Fruit fly (Drosophila melanogaster) whole organism, embryonic: ENCODE data around the gene CG17028.
A peak's percentile ranks its signal among the peaks of the same experiment; 100 is the strongest.

Source experiments
- Abd-B ChIP-seq: fragments of 200-800 bp; sonication (Bioruptor generic); optimal IDR thresholded peaks from 2 replicates; lab custom pipeline; 2018; ENCODE audit warnings: missing biosample characterization, mild to moderate bottlenecking, missing genetic modification characterization, moderate library complexity
- CG10462 ChIP-seq: fragments of 200-800 bp; sonication (Bioruptor generic); optimal IDR thresholded peaks from 2 replicates; lab custom pipeline; 2016; ENCODE audit warnings: missing biosample characterization, missing genetic modification characterization
- CG11560 ChIP-seq: fragments of 200-800 bp; sonication (Bioruptor generic); IDR thresholded peaks from 3 replicates; pipeline ENCODE4 v1.3.6; 2022; ENCODE audit warnings: missing biosample characterization, missing genetic modification characterization
- CG11723 ChIP-seq: fragments of 200-800 bp; sonication (Bioruptor generic); optimal IDR thresholded peaks from 2 replicates; lab custom pipeline; 2017; ENCODE audit warnings: missing biosample characterization, mild to moderate bottlenecking, missing genetic modification characterization
- CG12236 ChIP-seq: fragments of 200-800 bp; sonication (Bioruptor generic); optimal IDR thresholded peaks from 2 replicates; lab custom pipeline; 2016; ENCODE audit warnings: missing biosample characterization, missing genetic modification characterization
- CG12769 ChIP-seq: fragments of 200-800 bp; sonication (Bioruptor generic); optimal IDR thresholded peaks from 2 replicates; lab custom pipeline; 2019; ENCODE audit warnings: missing biosample characterization, mild to moderate bottlenecking, missing genetic modification characterization, moderate library complexity
- CG13287 ChIP-seq: fragments of 200-800 bp; sonication (Bioruptor generic); IDR thresholded peaks from 2 replicates; pipeline ENCODE4 v1.3.6; 2022; ENCODE audit warnings: missing biosample characterization, missing genetic modification characterization; ENCODE audit not compliant: partially characterized antibody
- CG13894 ChIP-seq: fragments of 200-800 bp; sonication (Bioruptor generic); optimal IDR thresholded peaks from 3 replicates; lab custom pipeline; 2018; ENCODE audit warnings: missing biosample characterization, mild to moderate bottlenecking, missing genetic modification characterization, moderate library complexity
- CG14710 ChIP-seq: fragments of 200-800 bp; sonication (Bioruptor generic); optimal IDR thresholded peaks from 3 replicates; lab custom pipeline; 2019; ENCODE audit warnings: missing biosample characterization, mild to moderate bottlenecking, missing genetic modification characterization, moderate library complexity
- CG15601 ChIP-seq: fragments of 200-800 bp; sonication (Bioruptor generic); optimal IDR thresholded peaks from 3 replicates; lab custom pipeline; 2019; ENCODE audit warnings: missing biosample characterization, mild to moderate bottlenecking, missing genetic modification characterization, moderate library complexity
- CG1647 ChIP-seq: fragments of 200-800 bp; sonication (Bioruptor generic); optimal IDR thresholded peaks from 3 replicates; lab custom pipeline; 2016; ENCODE audit warnings: missing biosample characterization, missing genetic modification characterization
- CG17186 ChIP-seq: fragments of 200-800 bp; sonication (Bioruptor generic); optimal IDR thresholded peaks from 3 replicates; lab custom pipeline; 2017; ENCODE audit warnings: missing biosample characterization, missing genetic modification reagents, missing genetic modification characterization
- CG17361 ChIP-seq: fragments of 200-800 bp; sonication (Bioruptor generic); IDR thresholded peaks from 3 replicates; pipeline ENCODE4 v1.3.6; 2022; ENCODE audit warnings: missing biosample characterization, missing genetic modification characterization
- CG18764 ChIP-seq: fragments of 200-800 bp; sonication (Bioruptor generic); optimal IDR thresholded peaks from 3 replicates; lab custom pipeline; 2016; ENCODE audit warnings: missing biosample characterization, missing genetic modification characterization
- CG2712 ChIP-seq: fragments of 200-800 bp; optimal IDR thresholded peaks from 3 replicates; lab custom pipeline; 2019; ENCODE audit warnings: missing biosample characterization, mild to moderate bottlenecking, missing genetic modification characterization, moderate library complexity
- CG31224 ChIP-seq: fragments of 200-800 bp; sonication (Bioruptor generic); IDR thresholded peaks from 2 replicates; pipeline ENCODE4 v1.3.6; 2022; ENCODE audit warnings: missing biosample characterization, missing genetic modification characterization
- CG32767 ChIP-seq: fragments of 200-800 bp; sonication (Bioruptor generic); IDR thresholded peaks from 2 replicates; pipeline ENCODE4 v1.3.6; 2022; ENCODE audit warnings: missing biosample characterization, missing genetic modification characterization
- CG3407 ChIP-seq: fragments of 200-800 bp; sonication (Bioruptor generic); optimal IDR thresholded peaks from 2 replicates; lab custom pipeline; 2018; ENCODE audit warnings: missing biosample characterization, mild to moderate bottlenecking, missing genetic modification characterization
- CG4854 ChIP-seq: fragments of 200-800 bp; sonication (Bioruptor generic); optimal IDR thresholded peaks from 2 replicates; lab custom pipeline; 2016; ENCODE audit warnings: missing biosample characterization, missing genetic modification characterization, inconsistent platforms
- CG5180 ChIP-seq: fragments of 200-800 bp; sonication (Bioruptor generic); optimal IDR thresholded peaks from 3 replicates; lab custom pipeline; 2017; ENCODE audit warnings: missing biosample characterization, missing genetic modification characterization, mild to moderate bottlenecking, moderate library complexity, missing genetic modification reagents
- CG7786 ChIP-seq: fragments of 200-800 bp; sonication (Bioruptor generic); optimal IDR thresholded peaks from 2 replicates; lab custom pipeline; 2016; ENCODE audit warnings: missing biosample characterization, missing genetic modification characterization
- CG9727 ChIP-seq: fragments of 200-800 bp; sonication (Bioruptor generic); optimal IDR thresholded peaks from 3 replicates; lab custom pipeline; 2017; ENCODE audit warnings: missing biosample characterization, mild to moderate bottlenecking, missing genetic modification characterization
- CoRest ChIP-seq: fragments of 200-800 bp; sonication (Bioruptor generic); optimal IDR thresholded peaks from 3 replicates; lab custom pipeline; 2018; ENCODE audit warnings: missing biosample characterization, mild to moderate bottlenecking, missing genetic modification characterization, moderate library complexity
- Eip74EF ChIP-seq, 2 experiments: fragments of 200-800 bp in 1 of 2; fragments of >200 bp in 1 of 2; sonication (Bioruptor generic) in 1 of 2; optimal IDR thresholded peaks; 2 replicates each; lab custom pipeline; 2017 to 2019; ENCODE audit warnings: missing biosample characterization in 2 of 2, missing genetic modification characterization in 2 of 2, mild to moderate bottlenecking in 1 of 2, moderate library complexity in 1 of 2
- H2.0 ChIP-seq: fragments of 200-800 bp; sonication (Bioruptor generic); IDR thresholded peaks from 2 replicates; pipeline ENCODE4 v1.3.6; 2022; ENCODE audit warnings: missing biosample characterization, missing genetic modification characterization
- HLH3B ChIP-seq: fragments of 200-800 bp; sonication (Bioruptor generic); IDR thresholded peaks from 2 replicates; pipeline ENCODE4 v1.3.6; 2022; ENCODE audit warnings: missing biosample characterization, missing genetic modification characterization
- HLH54F ChIP-seq: fragments of 200-800 bp; sonication (Bioruptor generic); optimal IDR thresholded peaks from 3 replicates; lab custom pipeline; 2016; ENCODE audit warnings: missing biosample characterization, missing genetic modification characterization
- Hr39 ChIP-seq: fragments of >200 bp; optimal IDR thresholded peaks from 2 replicates; lab custom pipeline; 2017
- Lim3 ChIP-seq: fragments of 200-800 bp; sonication (Bioruptor generic); IDR thresholded peaks from 2 replicates; pipeline ENCODE4 v1.3.6; 2022; ENCODE audit warnings: missing biosample characterization, missing genetic modification characterization
- Mad ChIP-seq: fragments of 200-800 bp; sonication (Bioruptor generic); optimal IDR thresholded peaks from 2 replicates; lab custom pipeline; 2016; ENCODE audit warnings: missing biosample characterization, missing genetic modification characterization
- NFAT ChIP-seq: fragments of 200-800 bp; sonication (Bioruptor generic); IDR thresholded peaks from 2 replicates; pipeline ENCODE4 v1.3.6; 2022; ENCODE audit warnings: missing biosample characterization, missing genetic modification characterization
- Nf-YA ChIP-seq: fragments of 200-800 bp; sonication (Bioruptor generic); IDR thresholded peaks from 2 replicates; pipeline ENCODE4 v1.3.6; 2022; ENCODE audit warnings: missing biosample characterization, missing genetic modification characterization
- Nf-YB ChIP-seq: fragments of 200-800 bp; sonication (Bioruptor generic); optimal IDR thresholded peaks from 3 replicates; lab custom pipeline; 2019; ENCODE audit warnings: missing biosample characterization, mild to moderate bottlenecking, missing genetic modification characterization, moderate library complexity
- Oli ChIP-seq: fragments of 200-800 bp; sonication (Bioruptor generic); optimal IDR thresholded peaks from 2 replicates; lab custom pipeline; 2018; ENCODE audit warnings: missing biosample characterization, mild to moderate bottlenecking, missing genetic modification characterization, moderate library complexity
- Ravus ChIP-seq: fragments of 200-800 bp; sonication (Bioruptor generic); IDR thresholded peaks from 2 replicates; pipeline ENCODE4 v1.3.6; 2022; ENCODE audit warnings: missing biosample characterization, missing genetic modification characterization
- Scr ChIP-seq: fragments of 200-800 bp; sonication (Bioruptor generic); IDR thresholded peaks from 2 replicates; pipeline ENCODE4 v1.3.6; 2022; ENCODE audit warnings: missing biosample characterization, missing genetic modification characterization; ENCODE audit not compliant: partially characterized antibody
- Tbp ChIP-seq: fragments of >200 bp; optimal IDR thresholded peaks from 2 replicates; lab custom pipeline; 2018; ENCODE audit warnings: missing biosample characterization, missing genetic modification characterization
- ap ChIP-seq: fragments of 200-800 bp; sonication (Bioruptor generic); IDR thresholded peaks from 2 replicates; pipeline ENCODE4 v1.3.6; 2022; ENCODE audit warnings: missing biosample characterization, missing genetic modification characterization
- ftz-f1 ChIP-seq: fragments of 200-800 bp; sonication (Bioruptor generic); optimal IDR thresholded peaks from 2 replicates; lab custom pipeline; 2016; ENCODE audit warnings: missing biosample characterization, missing genetic modification characterization
- klu ChIP-seq: fragments of 200-800 bp; sonication (Bioruptor generic); IDR thresholded peaks from 2 replicates; pipeline ENCODE4 v1.3.6; 2022; ENCODE audit warnings: missing biosample characterization, missing genetic modification characterization
- lov ChIP-seq, 2 experiments: fragments of 200-800 bp in 1 of 2; fragments of >200 bp in 1 of 2; sonication (Bioruptor generic) in 1 of 2; IDR thresholded peaks in 1 of 2; optimal IDR thresholded peaks in 1 of 2; 2 replicates in 1 of 2; 3 replicates in 1 of 2; pipeline versions ENCODE4 v1.3.6 to Lab custom; 2017 to 2022; ENCODE audit warnings: missing biosample characterization in 1 of 2, missing genetic modification characterization in 1 of 2
- maf-S ChIP-seq: fragments of 200-800 bp; sonication (Bioruptor generic); optimal IDR thresholded peaks from 2 replicates; lab custom pipeline; 2016; ENCODE audit warnings: missing biosample characterization, missing genetic modification characterization
- pan ChIP-seq, 4 experiments: fragments of >200 bp in 3 of 4; fragments of 200-800 bp in 1 of 4; sonication (Bioruptor generic) in 1 of 4; optimal IDR thresholded peaks in 3 of 4; IDR thresholded peaks in 1 of 4; 2 replicates each; pipeline versions ENCODE4 v1.3.6 to Lab custom; 2017 to 2022; ENCODE audit warnings: missing biosample characterization in 2 of 4, missing genetic modification characterization in 2 of 4, mixed read lengths in 1 of 4
- row ChIP-seq: fragments of 200-800 bp; sonication (Bioruptor generic); IDR thresholded peaks from 3 replicates; pipeline ENCODE4 v1.3.6; 2022; ENCODE audit warnings: missing biosample characterization, missing genetic modification characterization
- sna ChIP-seq: fragments of 200-800 bp; sonication (Bioruptor generic); IDR thresholded peaks from 2 replicates; pipeline ENCODE4 v1.3.6; 2022; ENCODE audit warnings: missing biosample characterization, missing genetic modification characterization; ENCODE audit not compliant: partially characterized antibody
- sug ChIP-seq: fragments of 200-800 bp; optimal IDR thresholded peaks from 2 replicates; lab custom pipeline; 2019; ENCODE audit warnings: missing biosample characterization, mild to moderate bottlenecking, missing genetic modification characterization, moderate library complexity
- tna ChIP-seq: fragments of 200-800 bp; sonication (Bioruptor generic); IDR thresholded peaks from 2 replicates; pipeline ENCODE4 v1.3.6; 2022; ENCODE audit warnings: missing biosample characterization, missing genetic modification characterization; ENCODE audit not compliant: partially characterized antibody

CG17028 gene

dm6 chr3L:16011319-16012210 is 33.2 kb downstream of the CG17028 start, which contains the start of gene mib1 (continued):
- TF ChIP-seq Scr (peak; percentile 81), CG12769 (tag; lab: Kevin White, UChicago) (peak; percentile 76), ftz-f1 (GFP tag; lab: Kevin White, UChicago) (peak; percentile 64), CG11560 (tag; lab: Robert Waterston, UW) (no peak), CG15601 (tag; lab: Kevin White, UChicago) (peak; percentile 66), CG5180 (no peak), Nf-YA (no peak; the same call in 1 of the 2 replicates), CG13894 (tag; lab: Kevin White, UChicago) (peak; percentile 48), Nf-YB (peak; percentile 19), CG12236 (GFP tag; lab: Kevin White, UChicago) (no peak), Tbp (GFP tag; lab: Kevin White, UChicago) (no peak), HLH54F (no peak), CG10462 (GFP tag; lab: Kevin White, UChicago) (peak; percentile 42), klu (peak; percentile 25; the same call in 1 of the 2 replicates), CG18764 (GFP tag; lab: Kevin White, UChicago) (no peak), CoRest (tag; lab: Kevin White, UChicago) (peak; percentile 39), Ravus (GFP tag; lab: Robert Waterston, UW) (no peak), pan (optimal IDR thresholded peaks at IDR 0.05; lab: Kevin White, UChicago) (no peak), pan (GFP tag; optimal IDR thresholded peaks at IDR 0.05 in 1 of 2, IDR thresholded peaks at IDR 0.05 in 1 of 2) (peak in 1 of 2 experiments; percentile 35), CG2712 (tag; lab: Kevin White, UChicago) (peak; percentile 59), sug (peak; percentile 75), CG14710 (peak; percentile 91), maf-S (GFP tag; lab: Kevin White, UChicago) (no peak), row (GFP tag; lab: Robert Waterston, UW) (peak; percentile 90), CG4854 (GFP tag; lab: Kevin White, UChicago) (peak; percentile 18), HLH3B (GFP tag; lab: Robert Waterston, UW) (no peak), Eip74EF (GFP tag; optimal IDR thresholded peaks at IDR 0.05; lab: Kevin White, UChicago) (peak in 1 of 2 experiments; percentile 49), CG31224 (GFP tag; lab: Robert Waterston, UW) (no peak), CG17186 (GFP tag; lab: Kevin White, UChicago) (peak; percentile 91), Abd-B (GFP tag; lab: Kevin White, UChicago) (peak; percentile 78), sna (GFP tag; lab: Robert Waterston, UW) (peak; percentile 81), CG17361 (peak; percentile 49; the same call in 2 of the 3 replicates), H2.0 (GFP tag; lab: Robert Waterston, UW) (no peak), lov (optimal IDR thresholded peaks at IDR 0.05; lab: Kevin White, UChicago) (no peak), lov (GFP tag; IDR thresholded peaks at IDR 0.05; lab: Robert Waterston, UW) (peak; percentile 62; the same call in 1 of the 3 replicates), ap (no peak), Hr39 (lab: Kevin White, UChicago) (peak; percentile 65), Oli (tag; lab: Kevin White, UChicago) (no peak), CG7786 (peak; percentile 26), NFAT (GFP tag; lab: Robert Waterston, UW) (peak; percentile 75), CG13287 (GFP tag; lab: Robert Waterston, UW) (peak; percentile 93), CG1647 (GFP tag; lab: Kevin White, UChicago) (no peak), CG32767 (0 out of 2 replicates have a peak, but pooled peaks have one; percentile 20), tna (peak; percentile 76), CG11723 (GFP tag; lab: Kevin White, UChicago) (no peak), Lim3 (GFP tag; lab: Robert Waterston, UW) (no peak), CG3407 (GFP tag; lab: Kevin White, UChicago) (no peak), CG9727 (GFP tag; lab: Kevin White, UChicago) (no peak), Mad (GFP tag; lab: Kevin White, UChicago) (no peak)
